Worm (Caenorhabditis elegans) whole organism, young adult: Measurements from ENCODE around the gene irg-2.

ENCODE experiments used
- B0019.2 ChIP-seq: fragments of 200-800 bp; sonication (Bioruptor generic); conservative IDR thresholded peaks from 2 replicates; pipeline ENCODE4 v1.3.6; 2022; ENCODE audit warnings: missing genetic modification reagents, missing genetic modification characterization, missing compliant biosample characterization
- B0261.1 ChIP-seq: sonication (generic microtip); optimal IDR thresholded peaks from 2 replicates; lab custom pipeline; 2016; ENCODE audit warnings: mild to moderate bottlenecking, missing genetic modification characterization, moderate library complexity, missing compliant biosample characterization
- C06A6.2 ChIP-seq: fragments of 200-800 bp; sonication (Bioruptor generic); conservative IDR thresholded peaks from 2 replicates; pipeline ENCODE4 v1.3.6; 2022; ENCODE audit warnings: missing genetic modification characterization, missing compliant biosample characterization
- C17E4.6 ChIP-seq: fragments of 200-800 bp; sonication (Bioruptor generic); IDR thresholded peaks from 2 replicates; pipeline ENCODE4 v1.3.6; 2022; ENCODE audit warnings: missing genetic modification reagents, missing genetic modification characterization, missing compliant biosample characterization
- D2030.7 ChIP-seq: fragments of 200-800 bp; sonication (Bioruptor generic); IDR thresholded peaks from 2 replicates; pipeline ENCODE4 v1.3.6; 2022; ENCODE audit warnings: missing genetic modification reagents, missing genetic modification characterization, missing compliant biosample characterization
- F33H1.4 ChIP-seq: fragments of 200-800 bp; sonication (Bioruptor generic); IDR thresholded peaks from 2 replicates; pipeline ENCODE4 v1.3.6; 2022; ENCODE audit warnings: missing genetic modification reagents, missing genetic modification characterization, missing compliant biosample characterization
- F39B2.1 ChIP-seq: fragments of 200-800 bp; sonication (Bioruptor generic); IDR thresholded peaks from 2 replicates; pipeline ENCODE4 v1.3.6; 2022; ENCODE audit warnings: missing genetic modification reagents, missing genetic modification characterization, missing compliant biosample characterization
- F52B5.7 ChIP-seq: sonication (generic microtip); optimal IDR thresholded peaks from 2 replicates; lab custom pipeline; 2016; ENCODE audit warnings: mild to moderate bottlenecking, missing genetic modification characterization, missing compliant biosample characterization
- F55B11.4 ChIP-seq: sonication (generic microtip); optimal IDR thresholded peaks from 2 replicates; lab custom pipeline; 2016; ENCODE audit warnings: missing compliant biosample characterization, missing genetic modification characterization, borderline replicate concordance; ENCODE audit not compliant: insufficient read depth
- Y53F4B.3 ChIP-seq: fragments of 200-800 bp; sonication (Bioruptor generic); IDR thresholded peaks from 2 replicates; pipeline ENCODE4 v1.3.6; 2022; ENCODE audit warnings: missing genetic modification reagents, missing genetic modification characterization, missing compliant biosample characterization
- Y67H2A.10 ChIP-seq: fragments of 200-800 bp; sonication (Bioruptor generic); conservative IDR thresholded peaks from 2 replicates; pipeline ENCODE4 v1.3.6; 2022; ENCODE audit warnings: missing genetic modification reagents, missing genetic modification characterization, missing compliant biosample characterization
- attf-5 ChIP-seq: fragments of 200-800 bp; sonication (Bioruptor generic); optimal IDR thresholded peaks from 2 replicates; lab custom pipeline; 2018; ENCODE audit warnings: mild to moderate bottlenecking, missing genetic modification characterization, missing compliant biosample characterization
- bed-1 ChIP-seq: fragments of 200-800 bp; sonication (Bioruptor generic); IDR thresholded peaks from 2 replicates; pipeline ENCODE4 v1.3.6; 2022; ENCODE audit warnings: missing genetic modification reagents, missing genetic modification characterization, missing compliant biosample characterization
- bed-2 ChIP-seq: fragments of 200-800 bp; sonication (Bioruptor generic); IDR thresholded peaks from 2 replicates; pipeline ENCODE4 v1.3.6; 2022; ENCODE audit warnings: missing genetic modification reagents, missing genetic modification characterization, missing compliant biosample characterization
- cebp-1 ChIP-seq, 2 experiments: fragments of 200-800 bp in 1 of 2; sonication (Bioruptor generic) in 1 of 2; sonication (generic microtip) in 1 of 2; IDR thresholded peaks in 1 of 2; optimal IDR thresholded peaks in 1 of 2; 2 replicates each; pipeline versions ENCODE4 v1.3.6 to Lab custom; 2017 to 2022; ENCODE audit warnings: missing compliant biosample characterization in 2 of 2, missing genetic modification characterization in 2 of 2, mild to moderate bottlenecking in 1 of 2, missing genetic modification reagents in 1 of 2, moderate library complexity in 1 of 2
- ceh-100 ChIP-seq: fragments of 200-800 bp; sonication (Bioruptor generic); IDR thresholded peaks from 2 replicates; pipeline ENCODE4 v1.3.6; 2022; ENCODE audit warnings: missing genetic modification reagents, missing genetic modification characterization, missing compliant biosample characterization
- ceh-79 ChIP-seq: sonication (generic microtip); optimal IDR thresholded peaks from 2 replicates; lab custom pipeline; 2017; ENCODE audit warnings: mild to moderate bottlenecking, missing genetic modification characterization, missing compliant biosample characterization
- ceh-91 ChIP-seq: fragments of 200-800 bp; sonication (Bioruptor generic); IDR thresholded peaks from 2 replicates; pipeline ENCODE4 v1.3.6; 2022; ENCODE audit warnings: missing genetic modification reagents, missing genetic modification characterization, missing compliant biosample characterization
- efl-1 ChIP-seq: fragments of 150-350 bp; optimal IDR thresholded peaks from 2 replicates; lab custom pipeline; 2014; ENCODE audit warnings: missing biosample characterization, missing genetic modification reagents, missing genetic modification characterization
- fkh-3 ChIP-seq: sonication (generic microtip); optimal IDR thresholded peaks from 2 replicates; lab custom pipeline; 2016; ENCODE audit warnings: mild to moderate bottlenecking, missing genetic modification characterization, missing compliant biosample characterization
- gei-17 ChIP-seq: fragments of 200-800 bp; sonication (Bioruptor generic); optimal IDR thresholded peaks from 2 replicates; lab custom pipeline; 2018; ENCODE audit warnings: mild to moderate bottlenecking, missing genetic modification characterization, missing compliant biosample characterization
- hlh-12 ChIP-seq: sonication (generic microtip); optimal IDR thresholded peaks from 2 replicates; lab custom pipeline; 2016; ENCODE audit warnings: missing genetic modification characterization, missing compliant biosample characterization
- hmg-1.2 ChIP-seq: fragments of 200-800 bp; sonication (Bioruptor generic); IDR thresholded peaks from 2 replicates; pipeline ENCODE4 v1.3.6; 2022; ENCODE audit warnings: missing genetic modification reagents, missing genetic modification characterization, missing compliant biosample characterization
- hmg-20 ChIP-seq: fragments of 200-800 bp; sonication (Bioruptor generic); IDR thresholded peaks from 2 replicates; pipeline ENCODE4 v1.3.6; 2022; ENCODE audit warnings: missing genetic modification reagents, missing genetic modification characterization, missing compliant biosample characterization
- hsf-1 ChIP-seq: fragments of 200-800 bp; sonication (Bioruptor generic); IDR thresholded peaks from 2 replicates; pipeline ENCODE4 v1.3.6; 2022; ENCODE audit warnings: missing genetic modification reagents, missing genetic modification characterization, missing compliant biosample characterization
- lin-40 ChIP-seq: sonication (generic microtip); optimal IDR thresholded peaks from 2 replicates; lab custom pipeline; 2016; ENCODE audit warnings: missing genetic modification characterization, mild to moderate bottlenecking, missing compliant biosample characterization, missing genotype, missing genetic modification reagents
- lin-54 ChIP-seq: fragments of 200-800 bp; sonication (Bioruptor generic); optimal IDR thresholded peaks from 2 replicates; lab custom pipeline; 2018; ENCODE audit warnings: mild to moderate bottlenecking, missing genetic modification characterization, missing compliant biosample characterization
- lsl-1 ChIP-seq: fragments of 200-800 bp; sonication (Bioruptor generic); optimal IDR thresholded peaks from 2 replicates; lab custom pipeline; 2018; ENCODE audit warnings: mild to moderate bottlenecking, missing genetic modification characterization, moderate library complexity, missing compliant biosample characterization
- madf-10 ChIP-seq: sonication (generic microtip); optimal IDR thresholded peaks from 2 replicates; lab custom pipeline; 2016; ENCODE audit warnings: mild to moderate bottlenecking, missing genetic modification characterization, missing compliant biosample characterization
- madf-6 ChIP-seq: fragments of 200-800 bp; sonication (Bioruptor generic); IDR thresholded peaks from 2 replicates; pipeline ENCODE4 v1.3.6; 2022; ENCODE audit warnings: missing genetic modification reagents, missing genetic modification characterization, missing compliant biosample characterization
- madf-8 ChIP-seq: fragments of 200-800 bp; sonication (Bioruptor generic); conservative IDR thresholded peaks from 2 replicates; pipeline ENCODE4 v1.3.6; 2022; ENCODE audit warnings: missing genetic modification reagents, missing genetic modification characterization, missing compliant biosample characterization
- mcd-1 ChIP-seq: fragments of 200-800 bp; sonication (Bioruptor generic); IDR thresholded peaks from 2 replicates; pipeline ENCODE4 v1.3.6; 2022; ENCODE audit warnings: missing genetic modification reagents, missing genetic modification characterization, missing compliant biosample characterization
- nhr-80 ChIP-seq: sonication (generic microtip); optimal IDR thresholded peaks from 2 replicates; lab custom pipeline; 2016; ENCODE audit warnings: missing genetic modification characterization, missing compliant biosample characterization
- rcor-1 ChIP-seq: fragments of 200-800 bp; sonication (Bioruptor generic); IDR thresholded peaks from 2 replicates; pipeline ENCODE4 v1.3.6; 2022; ENCODE audit warnings: missing genetic modification reagents, missing genetic modification characterization, missing compliant biosample characterization
- rpc-1 ChIP-seq, 2 experiments: fragments of 150-350 bp in 1 of 2; sonication (generic microtip) in 1 of 2; optimal IDR thresholded peaks; 2 replicates each; lab custom pipeline; 2014 to 2018; ENCODE audit warnings: missing biosample characterization in 1 of 2, missing genetic modification characterization in 1 of 2, missing genetic modification reagents in 1 of 2, missing genotype in 1 of 2
- sdz-38 ChIP-seq: sonication (generic microtip); optimal IDR thresholded peaks from 2 replicates; lab custom pipeline; 2016; ENCODE audit warnings: missing genotype, missing genetic modification characterization, missing compliant biosample characterization
- snpc-1.3 ChIP-seq: sonication (generic microtip); optimal IDR thresholded peaks from 2 replicates; lab custom pipeline; 2017; ENCODE audit warnings: missing genetic modification characterization, mild to moderate bottlenecking, missing compliant biosample characterization, antibody characterized with exemption, moderate library complexity, missing genotype, missing genetic modification reagents; ENCODE audit not compliant: insufficient read depth
- snpc-3.4 ChIP-seq: sonication (generic microtip); optimal IDR thresholded peaks from 2 replicates; lab custom pipeline; 2017; ENCODE audit warnings: missing genetic modification characterization, mild to moderate bottlenecking, missing compliant biosample characterization, antibody characterized with exemption, moderate library complexity, missing genotype, missing genetic modification reagents
- unc-130 ChIP-seq: sonication (generic microtip); optimal IDR thresholded peaks from 2 replicates; lab custom pipeline; 2016; ENCODE audit warnings: missing genetic modification reagents, missing genetic modification characterization, missing compliant biosample characterization
- ztf-18 ChIP-seq: sonication (generic microtip); optimal IDR thresholded peaks from 2 replicates; lab custom pipeline; 2016; ENCODE audit warnings: missing genotype, mild to moderate bottlenecking, missing genetic modification characterization, missing compliant biosample characterization
- ztf-3 ChIP-seq: fragments of 200-800 bp; sonication (Bioruptor generic); optimal IDR thresholded peaks from 2 replicates; lab custom pipeline; 2018; ENCODE audit warnings: mild to moderate bottlenecking, missing genetic modification characterization, missing compliant biosample characterization

Gene irg-2

DNA sequence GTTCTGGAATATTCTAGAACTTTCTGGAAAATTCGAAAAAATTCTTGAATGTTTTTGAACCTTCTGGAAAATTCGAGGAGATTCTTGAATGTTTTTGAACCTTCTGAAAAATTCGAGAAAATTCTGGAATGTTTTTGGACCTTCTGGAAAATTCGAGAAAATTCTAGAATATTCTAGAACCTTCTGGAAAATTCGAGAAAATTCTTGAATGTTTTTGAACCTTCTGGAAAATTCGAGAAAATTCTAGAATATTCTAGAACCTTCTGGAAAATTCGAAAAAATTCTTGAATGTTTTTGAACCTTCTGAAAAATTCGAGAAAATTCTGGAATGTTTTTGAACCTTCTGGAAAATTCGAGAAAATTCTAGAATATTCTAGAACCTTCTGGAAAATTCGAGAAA, 8.8 kb downstream of the irg-2 start:
- peak; percentile 93 for TF ChIP-seq hsf-1 (GFP tag; lab: Robert Waterston, UW)

ce11 chrV:4055025-4055424, 13.0 kb downstream of the irg-2 start, which contains the start of gene djr-1.2:
TSS of gene djr-1.2 (minus strand) at chrV:4055125.
- TF ChIP-seq ceh-79 (no peak), Y53F4B.3 (no peak), F52B5.7 (tag; lab: Kevin White, UChicago) (no peak), C17E4.6 (GFP tag; lab: Robert Waterston, UW) (no peak), unc-130 (GFP tag; lab: Kevin White, UChicago) (no peak), F39B2.1 (GFP tag; lab: Robert Waterston, UW) (no peak), hmg-1.2 (GFP tag; lab: Robert Waterston, UW) (no peak), rcor-1 (GFP tag; lab: Robert Waterston, UW) (no peak), lin-40 (tag; lab: Kevin White, UChicago) (no peak), sdz-38 (no peak), rpc-1 (optimal IDR thresholded peaks at IDR 0.05; lab: Kevin White, UChicago) (no peak), rpc-1 (tag; optimal IDR thresholded peaks at IDR 0.05; lab: Kevin White, UChicago) (no peak), mcd-1 (GFP tag; lab: Robert Waterston, UW) (no peak), snpc-3.4 (tag; lab: Kevin White, UChicago) (no peak), hlh-12 (tag; lab: Kevin White, UChicago) (no peak)

- TF ChIP-seq ceh-91 (GFP tag; lab: Robert Waterston, UW) (no peak), ztf-18 (tag; lab: Kevin White, UChicago) (no peak), madf-10 (tag; lab: Kevin White, UChicago) (no peak), bed-1 (GFP tag; lab: Robert Waterston, UW) (no peak), cebp-1 (GFP tag; IDR thresholded peaks at IDR 0.05; lab: Robert Waterston, UW) (no peak), cebp-1 (tag; optimal IDR thresholded peaks at IDR 0.05; lab: Kevin White, UChicago) (no peak), B0261.1 (tag; lab: Kevin White, UChicago) (no peak), ztf-3 (GFP tag; lab: Kevin White, UChicago) (no peak), Y67H2A.10 (GFP tag; lab: Robert Waterston, UW) (no peak), F55B11.4 (tag; lab: Kevin White, UChicago) (no peak), nhr-80 (tag; lab: Kevin White, UChicago) (no peak), mcd-1 (GFP tag; lab: Robert Waterston, UW) (no peak), snpc-3.4 (tag; lab: Kevin White, UChicago) (no peak), gei-17 (GFP tag; lab: Kevin White, UChicago) (no peak), lin-40 (tag; lab: Kevin White, UChicago) (no peak), D2030.7 (GFP tag; lab: Robert Waterston, UW) (no peak), bed-2 (no peak), snpc-1.3 (tag; lab: Kevin White, UChicago) (no peak), efl-1 (GFP tag; lab: Kevin White, UChicago) (no peak), attf-5 (GFP tag; lab: Kevin White, UChicago) (no peak), fkh-3 (no peak)
Measured at ce11 chrV:4056203-4056602, 14.2 kb downstream of the irg-2 start.

ce11 chrV:4063559-4064164, 21.7 kb downstream of the irg-2 start:
- TF ChIP-seq lsl-1 (GFP tag; lab: Kevin White, UChicago) (peak; percentile 36), B0019.2 (GFP tag; lab: Robert Waterston, UW) (0 out of 2 replicates have a peak, but pooled peaks have one; percentile 19), F33H1.4 (peak; percentile 60), hmg-20 (GFP tag; lab: Robert Waterston, UW) (0 out of 2 replicates have a peak, but pooled peaks have one; percentile 16), lin-54 (GFP tag; lab: Kevin White, UChicago) (peak; percentile 57), attf-5 (GFP tag; lab: Kevin White, UChicago) (peak; percentile 6), C06A6.2 (GFP tag; lab: Robert Waterston, UW) (peak; percentile 67), madf-8 (peak; percentile 33; the same call in 1 of the 2 replicates), rcor-1 (GFP tag; lab: Robert Waterston, UW) (peak; percentile 63; the same call in 1 of the 2 replicates), madf-6 (peak; percentile 66), Y67H2A.10 (GFP tag; lab: Robert Waterston, UW) (0 out of 2 replicates have a peak, but pooled peaks have one; percentile 30), mcd-1 (GFP tag; lab: Robert Waterston, UW) (peak; percentile 98), D2030.7 (GFP tag; lab: Robert Waterston, UW) (peak; percentile 72; the same call in 1 of the 2 replicates), ceh-100 (GFP tag; lab: Robert Waterston, UW) (peak; percentile 77), hsf-1 (GFP tag; lab: Robert Waterston, UW) (peak; percentile 54)
